Fruit fly (Drosophila melanogaster) whole organism, embryonic: ENCODE results near the gene sno.

ENCODE experiments used
- Atf6 ChIP-seq: fragments of 200-800 bp; sonication (Bioruptor generic); IDR thresholded peaks from 2 replicates; pipeline ENCODE4 v1.3.6; 2022; ENCODE audit warnings: missing biosample characterization, missing genetic modification characterization
- CG11398 ChIP-seq: fragments of 200-800 bp; sonication (Bioruptor generic); optimal IDR thresholded peaks from 2 replicates; lab custom pipeline; 2016; ENCODE audit warnings: missing biosample characterization, missing genetic modification characterization
- CG12769 ChIP-seq: fragments of 200-800 bp; sonication (Bioruptor generic); optimal IDR thresholded peaks from 2 replicates; lab custom pipeline; 2019; ENCODE audit warnings: missing biosample characterization, mild to moderate bottlenecking, missing genetic modification characterization, moderate library complexity
- CG13287 ChIP-seq: fragments of 200-800 bp; sonication (Bioruptor generic); IDR thresholded peaks from 2 replicates; pipeline ENCODE4 v1.3.6; 2022; ENCODE audit warnings: missing biosample characterization, missing genetic modification characterization; ENCODE audit not compliant: partially characterized antibody
- CG13894 ChIP-seq: fragments of 200-800 bp; sonication (Bioruptor generic); optimal IDR thresholded peaks from 3 replicates; lab custom pipeline; 2018; ENCODE audit warnings: missing biosample characterization, mild to moderate bottlenecking, missing genetic modification characterization, moderate library complexity
- CG15269 ChIP-seq: fragments of 200-800 bp; sonication (Bioruptor generic); optimal IDR thresholded peaks from 2 replicates; lab custom pipeline; 2018; ENCODE audit warnings: missing biosample characterization, mild to moderate bottlenecking, missing genetic modification characterization, moderate library complexity
- CG15514 ChIP-seq: fragments of 200-800 bp; sonication (Bioruptor generic); optimal IDR thresholded peaks from 3 replicates; lab custom pipeline; 2017; ENCODE audit warnings: missing biosample characterization, missing genetic modification characterization, mild to moderate bottlenecking, moderate library complexity, missing genetic modification reagents
- CG1603 ChIP-seq: fragments of 200-800 bp; sonication (Bioruptor generic); optimal IDR thresholded peaks from 2 replicates; lab custom pipeline; 2019; ENCODE audit warnings: missing biosample characterization, mild to moderate bottlenecking, missing genetic modification characterization, moderate library complexity
- CG1647 ChIP-seq: fragments of 200-800 bp; sonication (Bioruptor generic); optimal IDR thresholded peaks from 3 replicates; lab custom pipeline; 2016; ENCODE audit warnings: missing biosample characterization, missing genetic modification characterization
- CG17568 ChIP-seq: fragments of 200-800 bp; sonication (Bioruptor generic); optimal IDR thresholded peaks from 2 replicates; lab custom pipeline; 2018; ENCODE audit warnings: missing biosample characterization, mild to moderate bottlenecking, missing genetic modification characterization, moderate library complexity
- CG2678 ChIP-seq: fragments of 200-800 bp; sonication (Bioruptor generic); optimal IDR thresholded peaks from 3 replicates; lab custom pipeline; 2019; ENCODE audit warnings: missing biosample characterization, mild to moderate bottlenecking, missing genetic modification characterization, moderate library complexity
- CG2875 ChIP-seq: fragments of 200-800 bp; sonication (Bioruptor generic); optimal IDR thresholded peaks from 2 replicates; lab custom pipeline; 2017; ENCODE audit warnings: missing biosample characterization, mild to moderate bottlenecking, missing genetic modification characterization, missing genetic modification reagents
- CG2889 ChIP-seq: fragments of 200-800 bp; sonication (Bioruptor generic); IDR thresholded peaks from 3 replicates; pipeline ENCODE4 v1.3.6; 2022; ENCODE audit warnings: missing biosample characterization, missing genetic modification characterization
- CG4360 ChIP-seq: fragments of 200-800 bp; sonication (Bioruptor generic); IDR thresholded peaks from 2 replicates; pipeline ENCODE4 v1.3.6; 2022; ENCODE audit warnings: missing biosample characterization, missing genetic modification characterization
- CG6254 ChIP-seq: fragments of 200-800 bp; sonication (Bioruptor generic); optimal IDR thresholded peaks from 3 replicates; lab custom pipeline; 2017; ENCODE audit warnings: mild to moderate bottlenecking, missing biosample characterization, missing genetic modification reagents, missing genetic modification characterization
- CG6765 ChIP-seq: fragments of 200-800 bp; sonication (Bioruptor generic); optimal IDR thresholded peaks from 3 replicates; lab custom pipeline; 2017; ENCODE audit warnings: missing biosample characterization, mild to moderate bottlenecking, missing genetic modification characterization
- CG8478 ChIP-seq: fragments of >200 bp; optimal IDR thresholded peaks from 2 replicates; lab custom pipeline; 2018
- CG9797 ChIP-seq: fragments of 200-800 bp; sonication (Bioruptor generic); optimal IDR thresholded peaks from 3 replicates; lab custom pipeline; 2018; ENCODE audit warnings: missing biosample characterization, mild to moderate bottlenecking, missing genetic modification characterization
- Dad ChIP-seq: fragments of 200-800 bp; sonication (Bioruptor generic); optimal IDR thresholded peaks from 3 replicates; lab custom pipeline; 2016; ENCODE audit warnings: missing biosample characterization, missing genetic modification characterization
- Doc3 ChIP-seq: fragments of 200-800 bp; sonication (Bioruptor generic); IDR thresholded peaks from 3 replicates; pipeline ENCODE4 v1.3.6; 2022; ENCODE audit warnings: missing biosample characterization, missing genetic modification characterization; ENCODE audit not compliant: partially characterized antibody
- Fer2 ChIP-seq: fragments of 200-800 bp; sonication (Bioruptor generic); optimal IDR thresholded peaks from 2 replicates; lab custom pipeline; 2018; ENCODE audit warnings: missing biosample characterization, mild to moderate bottlenecking, missing genetic modification characterization, moderate library complexity
- Hmx ChIP-seq: fragments of 200-800 bp; sonication (Bioruptor generic); optimal IDR thresholded peaks from 2 replicates; lab custom pipeline; 2016; ENCODE audit warnings: missing biosample characterization, missing genetic modification characterization
- Lhr ChIP-seq: fragments of 200-800 bp; sonication (Bioruptor generic); optimal IDR thresholded peaks from 3 replicates; lab custom pipeline; 2017; ENCODE audit warnings: mild to moderate bottlenecking, missing biosample characterization, missing genetic modification reagents, missing genetic modification characterization
- Med ChIP-seq: fragments of 200-800 bp; sonication (Bioruptor generic); peaks from one replicate; lab custom pipeline; 2016; ENCODE audit warnings: missing biosample characterization, missing genetic modification characterization, mild to moderate bottlenecking, inconsistent platforms, moderate library complexity
- NfI ChIP-seq: fragments of 200-800 bp; sonication (Bioruptor generic); optimal IDR thresholded peaks from 3 replicates; lab custom pipeline; 2018; ENCODE audit warnings: missing biosample characterization, mild to moderate bottlenecking, missing genetic modification characterization, moderate library complexity
- Rx ChIP-seq: fragments of 200-800 bp; sonication (Bioruptor generic); IDR thresholded peaks from 2 replicates; pipeline ENCODE4 v1.3.6; 2022; ENCODE audit warnings: missing biosample characterization, missing genetic modification characterization
- Sry-δ ChIP-seq: fragments of 200-800 bp; sonication (Bioruptor generic); optimal IDR thresholded peaks from 2 replicates; lab custom pipeline; 2016; ENCODE audit warnings: missing biosample characterization, missing genetic modification characterization
- Stat92E ChIP-seq, 3 experiments: fragments of >200 bp in 2 of 3; fragments of 200-800 bp in 1 of 3; sonication (Bioruptor generic) in 1 of 3; optimal IDR thresholded peaks; 2 replicates each; lab custom pipeline; 2017 to 2019; ENCODE audit warnings: missing biosample characterization in 3 of 3, missing genetic modification characterization in 3 of 3, mild to moderate bottlenecking in 1 of 3, moderate library complexity in 1 of 3
- TFAM ChIP-seq: fragments of 200-800 bp; sonication (Bioruptor generic); optimal IDR thresholded peaks from 2 replicates; lab custom pipeline; 2017; ENCODE audit warnings: missing biosample characterization, missing genetic modification characterization, inconsistent platforms
- bcd ChIP-seq: fragments of 200-800 bp; sonication (Bioruptor generic); optimal IDR thresholded peaks from 2 replicates; lab custom pipeline; 2017; ENCODE audit warnings: missing biosample characterization, mild to moderate bottlenecking, missing genetic modification characterization
- corto ChIP-seq: fragments of 200-800 bp; sonication (Bioruptor generic); optimal IDR thresholded peaks from 2 replicates; lab custom pipeline; 2016; ENCODE audit warnings: missing biosample characterization, mild to moderate bottlenecking, missing genetic modification characterization, moderate library complexity
- dan ChIP-seq: fragments of 200-800 bp; sonication (Bioruptor generic); IDR thresholded peaks from 2 replicates; pipeline ENCODE4 v1.3.6; 2022; ENCODE audit warnings: missing biosample characterization, missing genetic modification characterization
- danr ChIP-seq: fragments of 200-800 bp; sonication (Bioruptor generic); IDR thresholded peaks from 2 replicates; pipeline ENCODE4 v1.3.6; 2022; ENCODE audit warnings: missing biosample characterization, missing genetic modification characterization
- en ChIP-seq: fragments of 200-800 bp; sonication (Bioruptor generic); optimal IDR thresholded peaks from 2 replicates; lab custom pipeline; 2016; ENCODE audit warnings: missing biosample characterization, missing genetic modification characterization
- fd102C ChIP-seq: fragments of 200-800 bp; sonication (Bioruptor generic); optimal IDR thresholded peaks from 2 replicates; lab custom pipeline; 2018; ENCODE audit warnings: missing biosample characterization, mild to moderate bottlenecking, missing genetic modification characterization, moderate library complexity
- gem ChIP-seq: fragments of 200-800 bp; sonication (Bioruptor generic); optimal IDR thresholded peaks from 2 replicates; lab custom pipeline; 2019; ENCODE audit warnings: missing biosample characterization, mild to moderate bottlenecking, missing genetic modification characterization, moderate library complexity
- hb ChIP-seq: fragments of 200-800 bp; sonication (Bioruptor generic); IDR thresholded peaks from 3 replicates; pipeline ENCODE4 v1.3.6; 2022; ENCODE audit warnings: missing biosample characterization, missing genetic modification characterization; ENCODE audit not compliant: partially characterized antibody
- her ChIP-seq: fragments of 200-800 bp; sonication (Bioruptor generic); optimal IDR thresholded peaks from 2 replicates; lab custom pipeline; 2016; ENCODE audit warnings: missing biosample characterization, missing genetic modification characterization
- insv ChIP-seq, 2 experiments: fragments of 200-800 bp; sonication (Bioruptor generic); optimal IDR thresholded peaks; 3 replicates each; lab custom pipeline; 2016 to 2018; ENCODE audit warnings: missing biosample characterization in 2 of 2, missing genetic modification characterization in 2 of 2
- kni ChIP-seq: fragments of 200-800 bp; sonication (Bioruptor generic); optimal IDR thresholded peaks from 3 replicates; lab custom pipeline; 2017; ENCODE audit warnings: mild to moderate bottlenecking, missing biosample characterization, missing genetic modification reagents, missing genetic modification characterization
- pfk ChIP-seq: fragments of 200-800 bp; sonication (Bioruptor generic); optimal IDR thresholded peaks from 2 replicates; lab custom pipeline; 2018; ENCODE audit warnings: missing biosample characterization, mild to moderate bottlenecking, missing genetic modification characterization, moderate library complexity
- phol ChIP-seq: fragments of 200-800 bp; sonication (Bioruptor generic); optimal IDR thresholded peaks from 3 replicates; lab custom pipeline; 2018; ENCODE audit warnings: missing biosample characterization, mild to moderate bottlenecking, missing genetic modification characterization, moderate library complexity
- pros ChIP-seq: fragments of 200-800 bp; sonication (Bioruptor generic); optimal IDR thresholded peaks from 3 replicates; lab custom pipeline; 2019; ENCODE audit warnings: missing biosample characterization, mild to moderate bottlenecking, missing genetic modification characterization, moderate library complexity
- ro ChIP-seq: fragments of 200-800 bp; sonication (Bioruptor generic); IDR thresholded peaks from 2 replicates; pipeline ENCODE4 v1.3.6; 2022; ENCODE audit warnings: missing biosample characterization, missing genetic modification characterization
- run ChIP-seq: fragments of 200-800 bp; sonication (Bioruptor generic); optimal IDR thresholded peaks from 3 replicates; lab custom pipeline; 2018; ENCODE audit warnings: missing biosample characterization, mild to moderate bottlenecking, missing genetic modification characterization
- shn ChIP-seq: fragments of 200-800 bp; sonication (Bioruptor generic); optimal IDR thresholded peaks from 3 replicates; lab custom pipeline; 2016; ENCODE audit warnings: missing biosample characterization, missing genetic modification characterization
- sim ChIP-seq: fragments of 200-800 bp; sonication (Bioruptor generic); IDR thresholded peaks from 2 replicates; pipeline ENCODE4 v1.3.6; 2022; ENCODE audit warnings: missing biosample characterization, missing genetic modification characterization
- sr ChIP-seq: fragments of 200-800 bp; sonication (Bioruptor generic); IDR thresholded peaks from 3 replicates; pipeline ENCODE4 v1.3.6; 2022; ENCODE audit warnings: missing biosample characterization, missing genetic modification characterization
- tio ChIP-seq: fragments of 200-800 bp; sonication (Bioruptor generic); optimal IDR thresholded peaks from 2 replicates; lab custom pipeline; 2017; ENCODE audit warnings: missing biosample characterization, missing genetic modification characterization, inconsistent platforms
- vvl ChIP-seq: fragments of 200-800 bp; sonication (Bioruptor generic); IDR thresholded peaks from 2 replicates; pipeline ENCODE4 v1.3.6; 2022; ENCODE audit warnings: missing biosample characterization, missing genetic modification characterization

Gene sno

dm6 chrX:13251310-13251709, 39.8 kb upstream of the sno start (continued):
- TF ChIP-seq vvl (GFP tag; lab: Robert Waterston, UW) (peak; percentile 93), NfI (GFP tag; lab: Kevin White, UChicago) (peak; percentile 77), tio (GFP tag; lab: Kevin White, UChicago) (peak; percentile 60), sim (0 out of 2 replicates have a peak, but pooled peaks have one; percentile 18), Atf6 (GFP tag; lab: Robert Waterston, UW) (peak; percentile 66; the same call in 1 of the 2 replicates), CG2678 (tag; lab: Kevin White, UChicago) (peak; percentile 89), CG15269 (tag; lab: Kevin White, UChicago) (peak; percentile 70), shn (GFP tag; lab: Kevin White, UChicago) (peak; percentile 71), CG4360 (GFP tag; lab: Robert Waterston, UW) (no peak), Med (peak; percentile 98), Dad (GFP tag; lab: Kevin White, UChicago) (peak; percentile 82), CG17568 (peak; percentile 53), CG13287 (GFP tag; lab: Robert Waterston, UW) (no peak), Sry-δ (GFP tag; lab: Kevin White, UChicago) (peak; percentile 40), Rx (GFP tag; lab: Robert Waterston, UW) (peak; percentile 78), Doc3 (GFP tag; lab: Robert Waterston, UW) (no peak), en (GFP tag; lab: Kevin White, UChicago) (peak; percentile 67), gem (tag; lab: Kevin White, UChicago) (peak; percentile 83), hb (no peak), CG1603 (tag; lab: Kevin White, UChicago) (peak; percentile 92), CG6254 (peak; percentile 57), Lhr (GFP tag; lab: Kevin White, UChicago) (no peak), CG13894 (tag; lab: Kevin White, UChicago) (no peak), CG1647 (GFP tag; lab: Kevin White, UChicago) (peak; percentile 47), CG2875 (peak; percentile 68), pfk (GFP tag; lab: Kevin White, UChicago) (no peak), Stat92E (GFP tag; optimal IDR thresholded peaks at IDR 0.05; lab: Kevin White, UChicago) (no peak), insv (GFP tag; optimal IDR thresholded peaks at IDR 0.05; lab: Kevin White, UChicago) (no peak), run (peak; percentile 24), ro (GFP tag; lab: Robert Waterston, UW) (0 out of 2 replicates have a peak, but pooled peaks have one; percentile 29), Hmx (GFP tag; lab: Kevin White, UChicago) (peak; percentile 66), CG11398 (peak; percentile 53), CG9797 (no peak), CG15514 (GFP tag; lab: Kevin White, UChicago) (peak; percentile 51), CG6765 (GFP tag; lab: Kevin White, UChicago) (no peak), CG12769 (tag; lab: Kevin White, UChicago) (peak; percentile 97), pros (GFP tag; lab: Kevin White, UChicago) (no peak), dan (GFP tag; lab: Robert Waterston, UW) (no peak), bcd (GFP tag; lab: Kevin White, UChicago) (peak; percentile 77), CG2889 (GFP tag; lab: Robert Waterston, UW) (peak; percentile 46; the same call in 1 of the 3 replicates), danr (0 out of 2 replicates have a peak, but pooled peaks have one; percentile 42), Fer2 (tag; lab: Kevin White, UChicago) (no peak), corto (peak; percentile 86), phol (tag; lab: Kevin White, UChicago) (peak; percentile 72), sr (GFP tag; lab: Robert Waterston, UW) (peak; percentile 68; the same call in 1 of the 3 replicates), TFAM (no peak), her (GFP tag; lab: Kevin White, UChicago) (peak; percentile 85), fd102C (GFP tag; lab: Kevin White, UChicago) (no peak), kni (peak; percentile 4), CG8478 (no peak)
